Fruit fly (Drosophila melanogaster) whole organism, embryonic: ENCODE data around the gene Scm.

Experiments used
- Atf6 ChIP-seq: fragments of 200-800 bp; sonication (Bioruptor generic); IDR thresholded peaks from 2 replicates; pipeline ENCODE4 v1.3.6; 2022; ENCODE audit warnings: missing biosample characterization, missing genetic modification characterization
- Blimp-1 ChIP-seq: fragments of 200-800 bp; sonication (Bioruptor generic); optimal IDR thresholded peaks from 3 replicates; lab custom pipeline; 2018; ENCODE audit warnings: missing biosample characterization, missing genetic modification characterization, mild to moderate bottlenecking, moderate library complexity, missing genetic modification reagents
- CG12155 ChIP-seq: fragments of 200-800 bp; sonication (Bioruptor generic); optimal IDR thresholded peaks from 3 replicates; lab custom pipeline; 2016; ENCODE audit warnings: missing biosample characterization, missing genetic modification characterization
- CG16815 ChIP-seq: fragments of 200-800 bp; sonication (Bioruptor generic); optimal IDR thresholded peaks from 3 replicates; lab custom pipeline; 2017; ENCODE audit warnings: missing biosample characterization, mild to moderate bottlenecking, missing genetic modification characterization
- CG17359 ChIP-seq: fragments of 200-800 bp; sonication (Bioruptor generic); optimal IDR thresholded peaks from 3 replicates; lab custom pipeline; 2018; ENCODE audit warnings: missing biosample characterization, mild to moderate bottlenecking, missing genetic modification characterization, moderate library complexity
- CG17361 ChIP-seq: fragments of 200-800 bp; sonication (Bioruptor generic); IDR thresholded peaks from 3 replicates; pipeline ENCODE4 v1.3.6; 2022; ENCODE audit warnings: missing biosample characterization, missing genetic modification characterization
- CG17568 ChIP-seq: fragments of 200-800 bp; sonication (Bioruptor generic); optimal IDR thresholded peaks from 2 replicates; lab custom pipeline; 2018; ENCODE audit warnings: missing biosample characterization, mild to moderate bottlenecking, missing genetic modification characterization, moderate library complexity
- CG1832 ChIP-seq: fragments of 200-800 bp; sonication (Bioruptor generic); optimal IDR thresholded peaks from 2 replicates; lab custom pipeline; 2017; ENCODE audit warnings: missing biosample characterization, mild to moderate bottlenecking, missing genetic modification characterization, inconsistent platforms
- CG2202 ChIP-seq: fragments of 200-800 bp; sonication (Bioruptor generic); optimal IDR thresholded peaks from 2 replicates; lab custom pipeline; 2018; ENCODE audit warnings: missing biosample characterization, mild to moderate bottlenecking, missing genetic modification characterization
- CG2678 ChIP-seq: fragments of 200-800 bp; sonication (Bioruptor generic); optimal IDR thresholded peaks from 3 replicates; lab custom pipeline; 2019; ENCODE audit warnings: missing biosample characterization, mild to moderate bottlenecking, missing genetic modification characterization, moderate library complexity
- CG30403 ChIP-seq: fragments of 200-800 bp; sonication (Bioruptor generic); optimal IDR thresholded peaks from 3 replicates; lab custom pipeline; 2016; ENCODE audit warnings: missing biosample characterization, missing genetic modification characterization
- CG3163 ChIP-seq: fragments of 200-800 bp; sonication (Bioruptor generic); optimal IDR thresholded peaks from 3 replicates; lab custom pipeline; 2016; ENCODE audit warnings: missing biosample characterization, missing genetic modification characterization
- CG4328 ChIP-seq: fragments of 200-800 bp; sonication (Bioruptor generic); optimal IDR thresholded peaks from 3 replicates; lab custom pipeline; 2017; ENCODE audit warnings: missing biosample characterization, missing genetic modification reagents, missing genetic modification characterization
- CG6854 ChIP-seq: fragments of 200-800 bp; sonication (Bioruptor generic); optimal IDR thresholded peaks from 3 replicates; lab custom pipeline; 2017; ENCODE audit warnings: missing biosample characterization, mild to moderate bottlenecking, missing genetic modification characterization
- CG7372 ChIP-seq: fragments of 200-800 bp; sonication (Bioruptor generic); IDR thresholded peaks from 2 replicates; pipeline ENCODE4 v1.3.6; 2022; ENCODE audit warnings: missing biosample characterization, missing genetic modification characterization
- CG7786 ChIP-seq: fragments of 200-800 bp; sonication (Bioruptor generic); optimal IDR thresholded peaks from 2 replicates; lab custom pipeline; 2016; ENCODE audit warnings: missing biosample characterization, missing genetic modification characterization
- CoRest ChIP-seq: fragments of 200-800 bp; sonication (Bioruptor generic); optimal IDR thresholded peaks from 3 replicates; lab custom pipeline; 2018; ENCODE audit warnings: missing biosample characterization, mild to moderate bottlenecking, missing genetic modification characterization, moderate library complexity
- Dfd ChIP-seq, 2 experiments: fragments of >200 bp; optimal IDR thresholded peaks; 2 replicates each; lab custom pipeline; 2017; ENCODE audit warnings: missing biosample characterization in 2 of 2, missing genetic modification characterization in 2 of 2
- Dip3 ChIP-seq: fragments of 200-800 bp; sonication (Bioruptor generic); optimal IDR thresholded peaks from 3 replicates; lab custom pipeline; 2016; ENCODE audit warnings: missing biosample characterization, missing genetic modification characterization
- H15 ChIP-seq: fragments of 200-800 bp; sonication (Bioruptor generic); IDR thresholded peaks from 3 replicates; pipeline ENCODE4 v1.3.6; 2022; ENCODE audit warnings: missing biosample characterization, missing genetic modification characterization
- Hmr ChIP-seq: fragments of 200-800 bp; sonication (Bioruptor generic); optimal IDR thresholded peaks from 3 replicates; lab custom pipeline; 2017; ENCODE audit warnings: mild to moderate bottlenecking, missing biosample characterization, missing genetic modification reagents, missing genetic modification characterization
- Myb ChIP-seq: fragments of 200-800 bp; sonication (Bioruptor generic); optimal IDR thresholded peaks from 2 replicates; lab custom pipeline; 2016; ENCODE audit warnings: missing biosample characterization, missing genetic modification characterization
- Neu2 ChIP-seq: fragments of 200-800 bp; sonication (Bioruptor generic); optimal IDR thresholded peaks from 3 replicates; lab custom pipeline; 2016; ENCODE audit warnings: missing biosample characterization, missing genetic modification characterization, borderline replicate concordance
- cas ChIP-seq: fragments of 200-800 bp; sonication (Bioruptor generic); IDR thresholded peaks from 2 replicates; pipeline ENCODE4 v1.3.6; 2022; ENCODE audit warnings: missing biosample characterization, missing genetic modification characterization
- da ChIP-seq: fragments of 200-800 bp; sonication (Bioruptor generic); optimal IDR thresholded peaks from 2 replicates; lab custom pipeline; 2016; ENCODE audit warnings: missing biosample characterization, missing genetic modification characterization
- dysf ChIP-seq: fragments of 200-800 bp; sonication (Bioruptor generic); IDR thresholded peaks from 3 replicates; pipeline ENCODE4 v1.3.6; 2022; ENCODE audit warnings: missing biosample characterization, missing genetic modification characterization
- exex ChIP-seq: fragments of 200-800 bp; sonication (Bioruptor generic); optimal IDR thresholded peaks from 4 replicates; lab custom pipeline; 2018; ENCODE audit warnings: missing biosample characterization, mild to moderate bottlenecking, missing genetic modification characterization, moderate library complexity
- fru ChIP-seq: fragments of >200 bp; optimal IDR thresholded peaks from 2 replicates; lab custom pipeline; 2017
- gsb ChIP-seq: fragments of 200-800 bp; sonication (Bioruptor generic); IDR thresholded peaks from 2 replicates; pipeline ENCODE4 v1.3.6; 2022; ENCODE audit warnings: missing biosample characterization, missing genetic modification characterization
- ind ChIP-seq: fragments of 200-800 bp; sonication (Bioruptor generic); optimal IDR thresholded peaks from 3 replicates; lab custom pipeline; 2016; ENCODE audit warnings: missing biosample characterization, missing genetic modification characterization
- jigr1 ChIP-seq: fragments of 200-800 bp; sonication (Bioruptor generic); IDR thresholded peaks from 3 replicates; pipeline ENCODE4 v1.3.6; 2022; ENCODE audit warnings: missing biosample characterization, missing genetic modification characterization
- kah ChIP-seq: fragments of 200-800 bp; sonication (Bioruptor generic); optimal IDR thresholded peaks from 2 replicates; lab custom pipeline; 2018; ENCODE audit warnings: missing biosample characterization, mild to moderate bottlenecking, missing genetic modification characterization
- kni ChIP-seq: fragments of 200-800 bp; sonication (Bioruptor generic); optimal IDR thresholded peaks from 3 replicates; lab custom pipeline; 2017; ENCODE audit warnings: mild to moderate bottlenecking, missing biosample characterization, missing genetic modification reagents, missing genetic modification characterization
- lola ChIP-seq, 3 experiments: fragments of >200 bp in 2 of 3; fragments of 200-800 bp in 1 of 3; sonication (Bioruptor generic) in 1 of 3; optimal IDR thresholded peaks; 2 replicates each; lab custom pipeline; 2017 to 2019; ENCODE audit warnings: missing biosample characterization in 3 of 3, missing genetic modification characterization in 3 of 3, mild to moderate bottlenecking in 1 of 3, moderate library complexity in 1 of 3
- mirr ChIP-seq: fragments of 200-800 bp; sonication (Bioruptor generic); optimal IDR thresholded peaks from 3 replicates; lab custom pipeline; 2018; ENCODE audit warnings: missing biosample characterization, mild to moderate bottlenecking, missing genetic modification characterization
- nom ChIP-seq: fragments of 200-800 bp; sonication (Bioruptor generic); optimal IDR thresholded peaks from 2 replicates; lab custom pipeline; 2017; ENCODE audit warnings: missing biosample characterization, missing genetic modification characterization, mild to moderate bottlenecking, moderate library complexity, missing genetic modification reagents
- org-1 ChIP-seq: fragments of 200-800 bp; sonication (Bioruptor generic); optimal IDR thresholded peaks from 2 replicates; lab custom pipeline; 2017; ENCODE audit warnings: missing biosample characterization, missing genetic modification characterization
- pnt ChIP-seq: fragments of 200-800 bp; sonication (Bioruptor generic); optimal IDR thresholded peaks from 3 replicates; lab custom pipeline; 2016; ENCODE audit warnings: missing biosample characterization, missing genetic modification characterization
- scrt ChIP-seq: fragments of 200-800 bp; sonication (Bioruptor generic); optimal IDR thresholded peaks from 2 replicates; lab custom pipeline; 2018; ENCODE audit warnings: missing biosample characterization, mild to moderate bottlenecking, missing genetic modification characterization, moderate library complexity
- so ChIP-seq: fragments of 200-800 bp; sonication (Bioruptor generic); IDR thresholded peaks from 3 replicates; pipeline ENCODE4 v1.3.6; 2022; ENCODE audit warnings: missing biosample characterization, missing genetic modification characterization
- sqz ChIP-seq: fragments of 200-800 bp; sonication (Bioruptor generic); optimal IDR thresholded peaks from 3 replicates; lab custom pipeline; 2018; ENCODE audit warnings: missing biosample characterization, mild to moderate bottlenecking, missing genetic modification characterization
- tio ChIP-seq: fragments of 200-800 bp; sonication (Bioruptor generic); optimal IDR thresholded peaks from 2 replicates; lab custom pipeline; 2017; ENCODE audit warnings: missing biosample characterization, missing genetic modification characterization, inconsistent platforms
- wek ChIP-seq: fragments of 200-800 bp; sonication (Bioruptor generic); optimal IDR thresholded peaks from 3 replicates; lab custom pipeline; 2018; ENCODE audit warnings: missing biosample characterization, mild to moderate bottlenecking, missing genetic modification characterization, moderate library complexity
- wor ChIP-seq: fragments of 200-800 bp; sonication (Bioruptor generic); IDR thresholded peaks from 2 replicates; pipeline ENCODE4 v1.3.6; 2022; ENCODE audit warnings: missing biosample characterization, missing genetic modification characterization

Gene Scm

DNA sequence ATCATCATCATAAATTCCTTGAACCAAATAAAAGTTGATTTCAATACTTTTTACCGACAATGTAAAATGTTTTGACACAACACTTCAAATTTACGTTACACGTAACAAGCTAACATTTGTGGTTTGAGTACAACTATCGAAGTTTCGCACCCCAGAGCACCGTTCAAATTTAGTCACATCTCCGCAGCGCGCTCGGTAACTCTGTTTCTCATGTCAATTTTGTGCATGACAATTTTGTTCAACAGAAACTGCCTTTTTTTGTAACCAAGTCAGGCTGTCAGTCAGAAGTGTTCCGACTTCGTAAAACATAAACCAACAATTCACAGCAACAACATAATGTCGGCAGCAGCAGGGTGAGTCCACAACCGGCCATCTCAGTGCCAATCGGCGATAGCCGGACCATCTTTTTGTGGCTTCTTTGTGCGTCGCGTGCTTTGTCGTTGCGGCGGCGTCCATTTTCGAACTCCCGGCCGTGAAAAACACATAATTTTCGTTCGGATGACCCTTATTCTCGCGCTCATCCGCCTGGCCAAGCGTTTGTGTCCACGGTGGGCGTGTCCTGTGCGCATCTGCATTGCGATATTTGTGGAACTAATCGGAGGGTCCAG lies 40.4 kb upstream of the Scm start, which contains the start of gene p23 (continued):
- TF ChIP-seq fru (lab: Kevin White, UChicago) (no peak), wor (GFP tag; lab: Robert Waterston, UW) (no peak), Atf6 (GFP tag; lab: Robert Waterston, UW) (no peak), CG12155 (GFP tag; lab: Kevin White, UChicago) (peak; percentile 11), Blimp-1 (GFP tag; lab: Kevin White, UChicago) (no peak), sqz (GFP tag; lab: Kevin White, UChicago) (no peak), da (GFP tag; lab: Kevin White, UChicago) (no peak), ind (GFP tag; lab: Kevin White, UChicago) (no peak), CG17568 (no peak), CG30403 (no peak), Hmr (GFP tag; lab: Kevin White, UChicago) (peak; percentile 66), jigr1 (no peak), Neu2 (GFP tag; lab: Kevin White, UChicago) (no peak), CG2678 (tag; lab: Kevin White, UChicago) (no peak), cas (GFP tag; lab: Robert Waterston, UW) (no peak), CG1832 (GFP tag; lab: Kevin White, UChicago) (no peak), CoRest (tag; lab: Kevin White, UChicago) (peak; percentile 17), CG3163 (GFP tag; lab: Kevin White, UChicago) (no peak), CG7372 (GFP tag; lab: Robert Waterston, UW) (no peak), H15 (GFP tag; lab: Robert Waterston, UW) (no peak), exex (tag; lab: Kevin White, UChicago) (no peak), Dfd (GFP tag; optimal IDR thresholded peaks at IDR 0.05; lab: Kevin White, UChicago) (no peak), tio (GFP tag; lab: Kevin White, UChicago) (no peak), CG17359 (tag; lab: Kevin White, UChicago) (no peak), CG17361 (GFP tag; lab: Robert Waterston, UW) (no peak; the same call in 2 of the 3 replicates), lola (GFP tag; optimal IDR thresholded peaks at IDR 0.05; lab: Kevin White, UChicago) (no peak), Dip3 (GFP tag; lab: Kevin White, UChicago) (no peak), Myb (GFP tag; lab: Kevin White, UChicago) (peak; percentile 81), so (GFP tag; lab: Robert Waterston, UW) (no peak)

DNA sequence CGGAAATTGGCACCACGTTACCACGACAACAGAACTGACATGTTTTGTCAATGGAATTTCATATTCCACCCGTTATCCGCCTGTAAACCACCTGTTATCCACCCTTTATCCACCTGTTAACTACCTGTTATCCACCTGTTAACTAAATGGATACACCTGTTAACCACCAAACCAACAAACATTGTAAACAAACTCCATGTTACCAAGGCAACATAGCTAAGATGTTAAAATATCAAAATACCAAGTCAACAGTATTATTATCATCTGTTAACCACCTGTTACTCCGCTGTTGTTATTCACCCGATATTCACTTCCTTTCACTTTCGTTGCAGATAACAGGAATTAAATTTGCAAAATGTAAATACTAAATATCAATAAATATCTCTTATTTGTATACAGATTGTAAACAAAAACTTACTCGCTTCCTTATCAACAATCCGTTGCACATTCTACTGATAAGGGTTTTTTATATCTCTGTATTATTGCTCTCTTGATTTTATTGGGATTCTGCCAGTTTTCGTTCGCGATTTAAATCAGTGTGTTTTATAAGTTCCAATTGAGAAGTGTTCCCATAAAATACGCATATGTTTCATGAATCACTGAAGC lies 37.7 kb upstream of the Scm start, which contains the start of gene Nepl12:
Gene Nepl12 (plus strand): TSS at position 556 of the 606 bp plus-strand sequence.
- TF ChIP-seq kni (GFP tag; lab: Kevin White, UChicago) (no peak), CG4328 (peak; percentile 20), CG7786 (GFP tag; lab: Kevin White, UChicago) (peak; percentile 39), Dip3 (GFP tag; lab: Kevin White, UChicago) (peak; percentile 19), CG6854 (peak; percentile 5), CG16815 (GFP tag; lab: Kevin White, UChicago) (peak; percentile 23), org-1 (GFP tag; lab: Kevin White, UChicago) (peak; percentile 36), mirr (GFP tag; lab: Kevin White, UChicago) (peak; percentile 48), wek (GFP tag; lab: Kevin White, UChicago) (peak; percentile 28), nom (GFP tag; lab: Kevin White, UChicago) (no peak), kah (GFP tag; lab: Kevin White, UChicago) (peak; percentile 48), scrt (GFP tag; lab: Kevin White, UChicago) (peak; percentile 77), gsb (GFP tag; lab: Robert Waterston, UW) (no peak), CG2202 (no peak), dysf (no peak), pnt (GFP tag; lab: Kevin White, UChicago) (peak; percentile 49)
- TF ChIP-seq, all 482 proteins: peak for 11
